Worm (Caenorhabditis elegans) whole organism, L2 larva: Measurements from ENCODE around the gene cyp-33A1.

Experiments
- ZK546.5 ChIP-seq: sonication (generic microtip); optimal IDR thresholded peaks from 2 replicates; lab custom pipeline; 2017; ENCODE audit warnings: missing biosample characterization, missing genetic modification characterization
- alr-1 ChIP-seq: fragments of 150-350 bp; optimal IDR thresholded peaks from 2 replicates; lab custom pipeline; 2014; ENCODE audit warnings: missing biosample characterization, missing genetic modification characterization
- ama-1 ChIP-seq: fragments of 150-350 bp; optimal IDR thresholded peaks from 2 replicates; lab custom pipeline; 2018; ENCODE audit warnings: inconsistent platforms
- ceh-82 ChIP-seq: fragments of 150-350 bp; optimal IDR thresholded peaks from 2 replicates; lab custom pipeline; 2014; ENCODE audit warnings: missing biosample characterization, missing genetic modification characterization
- dmd-4 ChIP-seq: sonication (generic microtip); optimal IDR thresholded peaks from 2 replicates; lab custom pipeline; 2017; ENCODE audit warnings: missing biosample characterization, missing genetic modification characterization
- elt-1 ChIP-seq: fragments of 150-350 bp; optimal IDR thresholded peaks from 2 replicates; lab custom pipeline; 2014; ENCODE audit warnings: missing biosample characterization, missing genetic modification characterization
- elt-3 ChIP-seq: sonication (generic microtip); optimal IDR thresholded peaks from 2 replicates; lab custom pipeline; 2017; ENCODE audit warnings: missing biosample characterization, missing genetic modification characterization
- nhr-12 ChIP-seq: fragments of 150-350 bp; optimal IDR thresholded peaks from 2 replicates; lab custom pipeline; 2014; ENCODE audit warnings: missing biosample characterization, missing genetic modification characterization
- nhr-77 ChIP-seq: fragments of 150-350 bp; optimal IDR thresholded peaks from 2 replicates; lab custom pipeline; 2014; ENCODE audit warnings: missing biosample characterization, missing genetic modification characterization
- sem-4 ChIP-seq: fragments of 150-350 bp; optimal IDR thresholded peaks from 2 replicates; lab custom pipeline; 2014; ENCODE audit warnings: missing biosample characterization, missing genetic modification reagents, missing genetic modification characterization
- sma-3 ChIP-seq: sonication (generic microtip); optimal IDR thresholded peaks from 2 replicates; lab custom pipeline; 2016; ENCODE audit warnings: missing genetic modification reagents, missing genetic modification characterization, missing compliant biosample characterization
- snpc-4 ChIP-seq: fragments of 150-350 bp; optimal IDR thresholded peaks from 2 replicates; lab custom pipeline; 2014; ENCODE audit warnings: missing biosample characterization, missing genetic modification characterization
- unc-39 ChIP-seq: fragments of 150-350 bp; optimal IDR thresholded peaks from 2 replicates; lab custom pipeline; 2014; ENCODE audit warnings: missing biosample characterization, missing genetic modification characterization
- ztf-11 ChIP-seq: sonication (generic microtip); optimal IDR thresholded peaks from 2 replicates; lab custom pipeline; 2017; ENCODE audit warnings: missing biosample characterization, missing genetic modification characterization

DNA sequence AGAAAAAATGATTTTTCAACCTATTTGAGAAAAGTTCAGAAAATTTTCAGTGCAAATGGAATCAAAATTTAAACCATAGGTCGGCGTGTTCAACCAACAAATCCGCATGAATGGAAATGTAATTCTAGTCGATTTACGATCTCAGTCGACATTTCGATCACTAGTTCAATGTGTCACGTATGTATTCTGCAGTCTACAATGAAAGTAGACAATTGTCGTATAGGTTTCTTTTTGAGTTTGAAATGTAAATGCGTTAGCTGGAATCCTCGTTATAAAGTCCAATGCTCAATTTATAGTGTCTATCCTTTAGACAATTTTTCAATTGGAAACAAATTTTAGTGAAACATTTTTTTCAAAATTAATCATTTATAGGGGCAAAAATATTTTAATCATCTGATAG is 34.8 kb upstream of the cyp-33A1 start, which contains the start of gene ZK105.12:
- TF ChIP-seq alr-1 (no peak), snpc-4 (tag; lab: Kevin White, UChicago) (no peak), ceh-82 (no peak), sem-4 (no peak), ama-1 (lab: Kevin White, UChicago) (no peak), dmd-4 (no peak), sma-3 (GFP tag; lab: Kevin White, UChicago) (no peak), nhr-12 (tag; lab: Kevin White, UChicago) (no peak), elt-1 (no peak), nhr-77 (tag; lab: Kevin White, UChicago) (no peak), ztf-11 (no peak), unc-39 (tag; lab: Kevin White, UChicago) (no peak), ZK546.5 (no peak), elt-3 (tag; lab: Kevin White, UChicago) (no peak)
